Fruit fly (Drosophila melanogaster) ovary, adult (tissue): ENCODE results near the gene HIP.
A peak's percentile ranks its signal among the peaks of the same experiment; 100 is the strongest.
"Not testable (repeated sequence)": the region's sequence is repeated elsewhere in the genome, so short reads cannot be mapped to it uniquely, and the experiment has no call there.

ENCODE experiments used
- CG17801 ChIP-seq: fragments of 200-800 bp; optimal IDR thresholded peaks from 2 replicates; lab custom pipeline; 2019; ENCODE audit warnings: missing biosample characterization, mild to moderate bottlenecking, missing genetic modification characterization, moderate library complexity; ENCODE audit not compliant: partially characterized antibody

HIP gene

dm6 chrX:3798919-3799318, at the start of gene HIP:
HIP (plus strand) TSS chrX:3799150.
- not testable (repeated sequence) for TF ChIP-seq CG17801 (GFP tag; lab: Kevin White, UChicago)

dm6 chrX:3750232-3751075, 48.5 kb upstream of the HIP start:
- TF ChIP-seq CG17801 (GFP tag; lab: Kevin White, UChicago): peak; percentile 38

- TF ChIP-seq CG17801 (GFP tag; lab: Kevin White, UChicago): peak; percentile 88
These were observed 37.5 kb upstream of the HIP start for dm6 chrX:3761318-3762081.

dm6 chrX:3762441-3762840, 36.5 kb upstream of the HIP start:
- TF ChIP-seq CG17801 (GFP tag; lab: Kevin White, UChicago): no peak

dm6 chrX:3762914-3763489, 35.9 kb upstream of the HIP start:
- TF ChIP-seq CG17801 (GFP tag; lab: Kevin White, UChicago): no peak

dm6 chrX:3764223-3764622, 34.7 kb upstream of the HIP start:
- TF ChIP-seq CG17801 (GFP tag; lab: Kevin White, UChicago): no peak

dm6 chrX:3767085-3767484, 31.9 kb upstream of the HIP start:
- no peak for TF ChIP-seq CG17801 (GFP tag; lab: Kevin White, UChicago)

- no peak for TF ChIP-seq CG17801 (GFP tag; lab: Kevin White, UChicago)
These were observed 30.7 kb upstream of the HIP start for dm6 chrX:3768202-3768601.

- TF ChIP-seq CG17801 (GFP tag; lab: Kevin White, UChicago): no peak
These were observed 26.5 kb upstream of the HIP start for dm6 chrX:3772434-3772810.

dm6 chrX:3772811-3773740, 25.9 kb upstream of the HIP start:
- TF ChIP-seq CG17801 (GFP tag; lab: Kevin White, UChicago): peak; percentile 85

dm6 chrX:3774277-3774676, 24.7 kb upstream of the HIP start:
- peak; percentile 99 for TF ChIP-seq CG17801 (GFP tag; lab: Kevin White, UChicago)

- TF ChIP-seq CG17801 (GFP tag; lab: Kevin White, UChicago): no peak
These were observed 23.8 kb upstream of the HIP start for dm6 chrX:3775137-3775536.

dm6 chrX:3775822-3776668, 22.9 kb upstream of the HIP start:
- TF ChIP-seq CG17801 (GFP tag; lab: Kevin White, UChicago): peak; percentile 92
